Fruit fly (Drosophila melanogaster) whole organism, embryonic: Measurements from ENCODE around the gene CG8677.

Source experiments
- ATbp ChIP-seq: fragments of 200-800 bp; sonication (Bioruptor generic); optimal IDR thresholded peaks from 2 replicates; lab custom pipeline; 2017; ENCODE audit warnings: missing biosample characterization, mild to moderate bottlenecking, missing genetic modification characterization, missing genetic modification reagents
- Ada2b ChIP-seq: fragments of 200-800 bp; sonication (Bioruptor generic); IDR thresholded peaks from 2 replicates; pipeline ENCODE4 v1.3.6; 2022; ENCODE audit warnings: missing biosample characterization, missing genetic modification characterization
- CG11696 ChIP-seq: fragments of 200-800 bp; sonication (Bioruptor generic); IDR thresholded peaks from 2 replicates; pipeline ENCODE4 v1.3.6; 2022; ENCODE audit warnings: missing biosample characterization, missing genetic modification characterization
- CG12744 ChIP-seq: fragments of 200-800 bp; sonication (Bioruptor generic); optimal IDR thresholded peaks from 2 replicates; lab custom pipeline; 2016; ENCODE audit warnings: missing biosample characterization, missing genetic modification characterization
- CG16863 ChIP-seq: fragments of 200-800 bp; sonication (Bioruptor generic); optimal IDR thresholded peaks from 3 replicates; lab custom pipeline; 2016; ENCODE audit warnings: missing biosample characterization, missing genetic modification characterization
- CG18476 ChIP-seq: fragments of 200-800 bp; sonication (Bioruptor generic); optimal IDR thresholded peaks from 2 replicates; lab custom pipeline; 2016; ENCODE audit warnings: missing biosample characterization, mild to moderate bottlenecking, missing genetic modification characterization
- CG2678 ChIP-seq: fragments of 200-800 bp; sonication (Bioruptor generic); optimal IDR thresholded peaks from 3 replicates; lab custom pipeline; 2019; ENCODE audit warnings: missing biosample characterization, mild to moderate bottlenecking, missing genetic modification characterization, moderate library complexity
- CG30403 ChIP-seq: fragments of 200-800 bp; sonication (Bioruptor generic); optimal IDR thresholded peaks from 3 replicates; lab custom pipeline; 2016; ENCODE audit warnings: missing biosample characterization, missing genetic modification characterization
- CG31441 ChIP-seq: fragments of 200-800 bp; sonication (Bioruptor generic); IDR thresholded peaks from 2 replicates; pipeline ENCODE4 v1.3.6; 2022; ENCODE audit warnings: missing biosample characterization, missing genetic modification characterization
- CG3281 ChIP-seq: fragments of 200-800 bp; sonication (Bioruptor generic); optimal IDR thresholded peaks from 3 replicates; lab custom pipeline; 2017; ENCODE audit warnings: missing biosample characterization, mild to moderate bottlenecking, missing genetic modification characterization
- CG34376 ChIP-seq: fragments of 200-800 bp; sonication (Bioruptor generic); optimal IDR thresholded peaks from 2 replicates; lab custom pipeline; 2018; ENCODE audit warnings: missing biosample characterization, mild to moderate bottlenecking, missing genetic modification characterization
- CG42726 ChIP-seq: fragments of 200-800 bp; sonication (Bioruptor generic); IDR thresholded peaks from 2 replicates; pipeline ENCODE4 v1.3.6; 2022; ENCODE audit warnings: missing biosample characterization, missing genetic modification characterization; ENCODE audit not compliant: partially characterized antibody
- CG4730 ChIP-seq: fragments of 200-800 bp; sonication (Bioruptor generic); IDR thresholded peaks from 2 replicates; pipeline ENCODE4 v1.3.6; 2022; ENCODE audit warnings: missing biosample characterization, missing genetic modification characterization
- CG7271 ChIP-seq: fragments of 200-800 bp; sonication (Bioruptor generic); optimal IDR thresholded peaks from 2 replicates; lab custom pipeline; 2018; ENCODE audit warnings: missing biosample characterization, mild to moderate bottlenecking, missing genetic modification characterization, moderate library complexity
- CG7987 ChIP-seq: fragments of 200-800 bp; sonication (Bioruptor generic); optimal IDR thresholded peaks from 2 replicates; lab custom pipeline; 2018; ENCODE audit warnings: missing biosample characterization, mild to moderate bottlenecking, missing genetic modification characterization, moderate library complexity
- CG8388 ChIP-seq: fragments of 200-800 bp; sonication (Bioruptor generic); optimal IDR thresholded peaks from 2 replicates; lab custom pipeline; 2019; ENCODE audit warnings: missing biosample characterization, mild to moderate bottlenecking, missing genetic modification characterization, moderate library complexity
- CG9609 ChIP-seq: fragments of 200-800 bp; sonication (Bioruptor generic); optimal IDR thresholded peaks from 3 replicates; lab custom pipeline; 2016; ENCODE audit warnings: missing biosample characterization, missing genetic modification characterization
- CG9817 ChIP-seq: fragments of 200-800 bp; sonication (Bioruptor generic); optimal IDR thresholded peaks from 2 replicates; lab custom pipeline; 2018; ENCODE audit warnings: missing biosample characterization, mild to moderate bottlenecking, missing genetic modification characterization, moderate library complexity
- CG9876 ChIP-seq: fragments of 200-800 bp; sonication (Bioruptor generic); optimal IDR thresholded peaks from 2 replicates; lab custom pipeline; 2016; ENCODE audit warnings: missing biosample characterization, missing genetic modification characterization
- CHES-1-like ChIP-seq: fragments of 200-800 bp; sonication (Bioruptor generic); optimal IDR thresholded peaks from 2 replicates; lab custom pipeline; 2016; ENCODE audit warnings: missing biosample characterization, missing genetic modification characterization
- CrebB ChIP-seq: fragments of 200-800 bp; sonication (Bioruptor generic); optimal IDR thresholded peaks from 3 replicates; lab custom pipeline; 2018; ENCODE audit warnings: missing biosample characterization, mild to moderate bottlenecking, missing genetic modification characterization
- Dfd ChIP-seq, 2 experiments: fragments of >200 bp; optimal IDR thresholded peaks; 2 replicates each; lab custom pipeline; 2017; ENCODE audit warnings: missing biosample characterization in 2 of 2, missing genetic modification characterization in 2 of 2
- Doc3 ChIP-seq: fragments of 200-800 bp; sonication (Bioruptor generic); IDR thresholded peaks from 3 replicates; pipeline ENCODE4 v1.3.6; 2022; ENCODE audit warnings: missing biosample characterization, missing genetic modification characterization; ENCODE audit not compliant: partially characterized antibody
- ERR ChIP-seq: fragments of 200-800 bp; sonication (Bioruptor generic); optimal IDR thresholded peaks from 2 replicates; lab custom pipeline; 2016; ENCODE audit warnings: missing biosample characterization, missing genetic modification characterization
- HLH3B ChIP-seq: fragments of 200-800 bp; sonication (Bioruptor generic); IDR thresholded peaks from 2 replicates; pipeline ENCODE4 v1.3.6; 2022; ENCODE audit warnings: missing biosample characterization, missing genetic modification characterization
- HLH4C ChIP-seq: fragments of 200-800 bp; sonication (Bioruptor generic); IDR thresholded peaks from 3 replicates; pipeline ENCODE4 v1.3.6; 2022; ENCODE audit warnings: missing biosample characterization, missing genetic modification characterization; ENCODE audit not compliant: partially characterized antibody
- Hmx ChIP-seq: fragments of 200-800 bp; sonication (Bioruptor generic); optimal IDR thresholded peaks from 2 replicates; lab custom pipeline; 2016; ENCODE audit warnings: missing biosample characterization, missing genetic modification characterization
- Kr ChIP-seq: fragments of 200-800 bp; sonication (Bioruptor generic); optimal IDR thresholded peaks from 2 replicates; lab custom pipeline; 2017; ENCODE audit warnings: missing biosample characterization, mild to moderate bottlenecking, missing genetic modification characterization
- Max ChIP-seq: fragments of 200-800 bp; sonication (Bioruptor generic); optimal IDR thresholded peaks from 2 replicates; lab custom pipeline; 2016; ENCODE audit warnings: missing biosample characterization, mild to moderate bottlenecking, missing genetic modification characterization
- Mrtf ChIP-seq: fragments of 200-800 bp; sonication (Bioruptor generic); IDR thresholded peaks from 3 replicates; pipeline ENCODE4 v1.3.6; 2022; ENCODE audit warnings: missing biosample characterization, missing genetic modification characterization
- Neu2 ChIP-seq: fragments of 200-800 bp; sonication (Bioruptor generic); optimal IDR thresholded peaks from 3 replicates; lab custom pipeline; 2016; ENCODE audit warnings: missing biosample characterization, missing genetic modification characterization, borderline replicate concordance
- NfI ChIP-seq: fragments of 200-800 bp; sonication (Bioruptor generic); optimal IDR thresholded peaks from 3 replicates; lab custom pipeline; 2018; ENCODE audit warnings: missing biosample characterization, mild to moderate bottlenecking, missing genetic modification characterization, moderate library complexity
- Sry-β ChIP-seq: fragments of 200-800 bp; sonication (Bioruptor generic); optimal IDR thresholded peaks from 2 replicates; lab custom pipeline; 2018; ENCODE audit warnings: missing biosample characterization, mild to moderate bottlenecking, missing genetic modification characterization, moderate library complexity
- TFAM ChIP-seq: fragments of 200-800 bp; sonication (Bioruptor generic); optimal IDR thresholded peaks from 2 replicates; lab custom pipeline; 2017; ENCODE audit warnings: missing biosample characterization, missing genetic modification characterization, inconsistent platforms
- Trl ChIP-seq, 3 experiments: fragments of >200 bp in 2 of 3; fragments of 200-800 bp in 1 of 3; sonication (Bioruptor generic) in 1 of 3; optimal IDR thresholded peaks; 2 replicates in 1 of 3; 3 replicates in 2 of 3; lab custom pipeline; 2016 to 2017; ENCODE audit warnings: missing biosample characterization in 1 of 3, missing genetic modification characterization in 1 of 3
- Xrp1 ChIP-seq: fragments of 200-800 bp; sonication (Bioruptor generic); IDR thresholded peaks from 2 replicates; pipeline ENCODE4 v1.3.6; 2022; ENCODE audit warnings: missing biosample characterization, missing genetic modification characterization
- ab ChIP-seq: fragments of 200-800 bp; sonication (Bioruptor generic); optimal IDR thresholded peaks from 2 replicates; lab custom pipeline; 2016; ENCODE audit warnings: missing biosample characterization, missing genetic modification characterization
- ase ChIP-seq: fragments of 200-800 bp; sonication (Bioruptor generic); IDR thresholded peaks from 3 replicates; pipeline ENCODE4 v1.3.6; 2022; ENCODE audit warnings: missing biosample characterization, missing genetic modification characterization
- bcd ChIP-seq: fragments of 200-800 bp; sonication (Bioruptor generic); optimal IDR thresholded peaks from 2 replicates; lab custom pipeline; 2017; ENCODE audit warnings: missing biosample characterization, mild to moderate bottlenecking, missing genetic modification characterization
- cg ChIP-seq: fragments of 200-800 bp; sonication (Bioruptor generic); optimal IDR thresholded peaks from 3 replicates; lab custom pipeline; 2019; ENCODE audit warnings: missing biosample characterization, mild to moderate bottlenecking, missing genetic modification characterization, moderate library complexity
- chm ChIP-seq: fragments of 200-800 bp; sonication (Bioruptor generic); IDR thresholded peaks from 2 replicates; pipeline ENCODE4 v1.3.6; 2022; ENCODE audit warnings: missing biosample characterization, missing genetic modification characterization
- corto ChIP-seq: fragments of 200-800 bp; sonication (Bioruptor generic); optimal IDR thresholded peaks from 2 replicates; lab custom pipeline; 2016; ENCODE audit warnings: missing biosample characterization, mild to moderate bottlenecking, missing genetic modification characterization, moderate library complexity
- h ChIP-seq: fragments of >200 bp; optimal IDR thresholded peaks from 2 replicates; lab custom pipeline; 2017
- inv ChIP-seq: fragments of 200-800 bp; sonication (Bioruptor generic); IDR thresholded peaks from 2 replicates; pipeline ENCODE4 v1.3.6; 2022; ENCODE audit warnings: missing biosample characterization, missing genetic modification characterization; ENCODE audit not compliant: partially characterized antibody
- jigr1 ChIP-seq: fragments of 200-800 bp; sonication (Bioruptor generic); IDR thresholded peaks from 3 replicates; pipeline ENCODE4 v1.3.6; 2022; ENCODE audit warnings: missing biosample characterization, missing genetic modification characterization
- klu ChIP-seq: fragments of 200-800 bp; sonication (Bioruptor generic); IDR thresholded peaks from 2 replicates; pipeline ENCODE4 v1.3.6; 2022; ENCODE audit warnings: missing biosample characterization, missing genetic modification characterization
- kni ChIP-seq: fragments of 200-800 bp; sonication (Bioruptor generic); optimal IDR thresholded peaks from 3 replicates; lab custom pipeline; 2017; ENCODE audit warnings: mild to moderate bottlenecking, missing biosample characterization, missing genetic modification reagents, missing genetic modification characterization
- lab ChIP-seq: fragments of 200-800 bp; sonication (Bioruptor generic); optimal IDR thresholded peaks from 3 replicates; lab custom pipeline; 2017; ENCODE audit warnings: missing biosample characterization, missing genetic modification characterization, mild to moderate bottlenecking, moderate library complexity, missing genetic modification reagents
- mam ChIP-seq: fragments of 200-800 bp; sonication (Bioruptor generic); optimal IDR thresholded peaks from 3 replicates; lab custom pipeline; 2016; ENCODE audit warnings: missing biosample characterization, missing genetic modification characterization
- sim ChIP-seq: fragments of 200-800 bp; sonication (Bioruptor generic); IDR thresholded peaks from 2 replicates; pipeline ENCODE4 v1.3.6; 2022; ENCODE audit warnings: missing biosample characterization, missing genetic modification characterization
- slou ChIP-seq: fragments of 200-800 bp; sonication (Bioruptor generic); optimal IDR thresholded peaks from 3 replicates; lab custom pipeline; 2016; ENCODE audit warnings: missing biosample characterization, missing genetic modification characterization

The CG8677 gene

DNA sequence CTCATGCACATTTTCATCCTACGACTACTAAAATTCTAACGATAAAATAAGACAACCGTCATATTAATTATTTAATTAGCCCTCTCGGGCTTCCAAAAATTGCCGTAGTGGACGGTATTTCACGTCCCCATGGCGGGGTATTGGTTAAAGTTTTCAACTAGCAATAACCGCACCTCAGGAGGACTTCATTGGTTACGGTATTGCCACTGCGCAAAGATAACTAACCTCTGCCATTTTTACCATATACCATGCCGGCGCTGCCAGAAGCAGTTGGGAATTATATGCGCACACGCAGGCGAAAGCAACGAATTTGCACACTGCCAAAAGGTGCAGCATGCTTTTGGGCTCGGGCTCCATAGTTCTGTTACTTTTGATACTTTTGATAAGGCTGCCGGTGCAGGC, 6.2 kb upstream of the CG8677 start (continued):
- peak; percentile 2 for TF ChIP-seq Neu2 (GFP tag; lab: Kevin White, UChicago)
- no peak for TF ChIP-seq CG8388 (GFP tag; lab: Kevin White, UChicago)
- no peak for TF ChIP-seq Doc3 (GFP tag; lab: Robert Waterston, UW)
- TF ChIP-seq ATbp = peak; percentile 13
- TF ChIP-seq h = no peak
- peak; percentile 7 for TF ChIP-seq CG9876 (GFP tag; lab: Kevin White, UChicago)
- no peak for TF ChIP-seq Hmx (GFP tag; lab: Kevin White, UChicago)
- peak; percentile 60 for TF ChIP-seq CG34376
- peak; percentile 40 for TF ChIP-seq CHES-1-like (GFP tag; lab: Kevin White, UChicago)
- TF ChIP-seq ase (GFP tag; lab: Robert Waterston, UW) = no peak
- no peak for TF ChIP-seq CG2678 (tag; lab: Kevin White, UChicago)
- TF ChIP-seq Sry-β (GFP tag; lab: Kevin White, UChicago) = no peak
- TF ChIP-seq Trl (optimal IDR thresholded peaks at IDR 0.05; lab: Kevin White, UChicago) = no peak
- TF ChIP-seq Trl (GFP tag; optimal IDR thresholded peaks at IDR 0.05; lab: Kevin White, UChicago) = peak; percentile 38
- TF ChIP-seq Mrtf (GFP tag; lab: Robert Waterston, UW) = no peak
- TF ChIP-seq CG3281 (GFP tag; lab: Kevin White, UChicago) = peak; percentile 30
- TF ChIP-seq TFAM (GFP tag; lab: Kevin White, UChicago) = no peak
- TF ChIP-seq CrebB = no peak
- TF ChIP-seq CG9817 = peak; percentile 8
- TF ChIP-seq CG30403 (GFP tag; lab: Kevin White, UChicago) = peak; percentile 11
- TF ChIP-seq CG7987 (GFP tag; lab: Kevin White, UChicago) = no peak
- no peak for TF ChIP-seq inv (GFP tag; lab: Robert Waterston, UW)
- no peak for TF ChIP-seq CG9609 (GFP tag; lab: Kevin White, UChicago)
- TF ChIP-seq sim = no peak
- peak; percentile 63 for TF ChIP-seq lab (GFP tag; lab: Kevin White, UChicago)
- peak; percentile 19 for TF ChIP-seq mam (GFP tag; lab: Kevin White, UChicago)
- TF ChIP-seq corto (GFP tag; lab: Kevin White, UChicago) = no peak
- peak; percentile 36 for TF ChIP-seq bcd (GFP tag; lab: Kevin White, UChicago)
- TF ChIP-seq jigr1 (GFP tag; lab: Robert Waterston, UW) = no peak
- TF ChIP-seq kni (GFP tag; lab: Kevin White, UChicago) = no peak
- no peak for TF ChIP-seq Max (GFP tag; lab: Kevin White, UChicago)
- TF ChIP-seq Dfd (GFP tag; optimal IDR thresholded peaks at IDR 0.05; lab: Kevin White, UChicago) = no peak
- TF ChIP-seq HLH4C (GFP tag; lab: Robert Waterston, UW) = peak; percentile 29; the same call in 1 of the 3 replicates
- TF ChIP-seq Kr = no peak
- TF ChIP-seq cg = no peak
- TF ChIP-seq CG4730 = no peak
- no peak for TF ChIP-seq ab (GFP tag; lab: Kevin White, UChicago)
- TF ChIP-seq CG18476 (GFP tag; lab: Kevin White, UChicago) = no peak
- no peak for TF ChIP-seq CG7271 (tag; lab: Kevin White, UChicago)
- peak; percentile 31 for TF ChIP-seq CG16863
- TF ChIP-seq CG11696 (GFP tag; lab: Robert Waterston, UW) = no peak
- TF ChIP-seq slou (GFP tag; lab: Kevin White, UChicago) = no peak
- no peak for TF ChIP-seq klu (GFP tag; lab: Robert Waterston, UW)
- no peak; the same call in 1 of the 2 replicates for TF ChIP-seq chm (GFP tag; lab: Robert Waterston, UW)
- no peak for TF ChIP-seq Ada2b (GFP tag; lab: Robert Waterston, UW)
- TF ChIP-seq NfI (GFP tag; lab: Kevin White, UChicago) = no peak
- peak; percentile 58 for TF ChIP-seq CG42726 (GFP tag; lab: Robert Waterston, UW)
- no peak; the same call in 1 of the 2 replicates for TF ChIP-seq HLH3B
- TF ChIP-seq CG31441 (GFP tag; lab: Robert Waterston, UW) = no peak
- peak; percentile 24 for TF ChIP-seq ERR (GFP tag; lab: Kevin White, UChicago)
- peak; percentile 10 for TF ChIP-seq CG12744 (GFP tag; lab: Kevin White, UChicago)
- TF ChIP-seq Xrp1 (GFP tag; lab: Robert Waterston, UW) = peak; percentile 52
